Fruit fly (Drosophila melanogaster) whole organism, prepupa: ENCODE results near the gene Art4.

Experiments
- CG11762 ChIP-seq: fragments of 200-800 bp; sonication (Bioruptor generic); optimal IDR thresholded peaks from 3 replicates; lab custom pipeline; 2016; ENCODE audit warnings: missing biosample characterization, missing genetic modification characterization; ENCODE audit not compliant: insufficient read depth
- CG16779 ChIP-seq: fragments of 200-800 bp; sonication (Bioruptor generic); optimal IDR thresholded peaks from 3 replicates; lab custom pipeline; 2017; ENCODE audit warnings: missing biosample characterization, mild to moderate bottlenecking, missing genetic modification characterization
- CG31627 ChIP-seq: fragments of 200-800 bp; sonication (Bioruptor generic); optimal IDR thresholded peaks from 3 replicates; lab custom pipeline; 2016; ENCODE audit warnings: missing biosample characterization, missing genetic modification characterization
- CG34406 ChIP-seq: fragments of 200-800 bp; sonication (Bioruptor generic); optimal IDR thresholded peaks from 3 replicates; lab custom pipeline; 2016; ENCODE audit warnings: missing biosample characterization, missing genetic modification characterization
- CG3919 ChIP-seq: fragments of 200-800 bp; sonication (Bioruptor generic); optimal IDR thresholded peaks from 3 replicates; lab custom pipeline; 2016; ENCODE audit warnings: missing biosample characterization, missing genetic modification characterization
- CG6163 ChIP-seq: fragments of 200-800 bp; sonication (Bioruptor generic); IDR thresholded peaks from 3 replicates; pipeline ENCODE4 v1.3.6; 2022; ENCODE audit warnings: missing biosample characterization, missing genetic modification characterization
- Eip75B ChIP-seq: fragments of 200-800 bp; sonication (Bioruptor generic); optimal IDR thresholded peaks from 3 replicates; lab custom pipeline; 2016; ENCODE audit warnings: missing biosample characterization, missing genetic modification characterization
- Hr38 ChIP-seq: sonication (Bioruptor generic); optimal IDR thresholded peaks from 2 replicates; lab custom pipeline; 2016; ENCODE audit warnings: missing biosample characterization, missing genetic modification characterization
- Hr4 ChIP-seq: fragments of 200-800 bp; sonication (Bioruptor generic); optimal IDR thresholded peaks from 3 replicates; lab custom pipeline; 2016; ENCODE audit warnings: missing biosample characterization, missing genetic modification characterization
- Smox ChIP-seq: fragments of 200-800 bp; sonication (Bioruptor generic); optimal IDR thresholded peaks from 3 replicates; lab custom pipeline; 2016; ENCODE audit warnings: missing biosample characterization, missing genetic modification characterization
- Sox15 ChIP-seq: fragments of 200-800 bp; sonication (Bioruptor generic); optimal IDR thresholded peaks from 3 replicates; lab custom pipeline; 2016; ENCODE audit warnings: missing biosample characterization, missing genetic modification characterization
- acj6 ChIP-seq: fragments of 200-800 bp; sonication (Bioruptor generic); optimal IDR thresholded peaks from 3 replicates; lab custom pipeline; 2016; ENCODE audit warnings: missing biosample characterization, missing genetic modification characterization
- dsx ChIP-seq: fragments of 200-800 bp; optimal IDR thresholded peaks from 3 replicates; lab custom pipeline; 2019; ENCODE audit warnings: missing biosample characterization, mild to moderate bottlenecking, missing genetic modification characterization, moderate library complexity; ENCODE audit not compliant: poor library complexity, severe bottlenecking
- vri ChIP-seq: fragments of 200-800 bp; sonication (Bioruptor generic); optimal IDR thresholded peaks from 3 replicates; lab custom pipeline; 2016; ENCODE audit warnings: missing biosample characterization, mild to moderate bottlenecking, missing genetic modification characterization

DNA sequence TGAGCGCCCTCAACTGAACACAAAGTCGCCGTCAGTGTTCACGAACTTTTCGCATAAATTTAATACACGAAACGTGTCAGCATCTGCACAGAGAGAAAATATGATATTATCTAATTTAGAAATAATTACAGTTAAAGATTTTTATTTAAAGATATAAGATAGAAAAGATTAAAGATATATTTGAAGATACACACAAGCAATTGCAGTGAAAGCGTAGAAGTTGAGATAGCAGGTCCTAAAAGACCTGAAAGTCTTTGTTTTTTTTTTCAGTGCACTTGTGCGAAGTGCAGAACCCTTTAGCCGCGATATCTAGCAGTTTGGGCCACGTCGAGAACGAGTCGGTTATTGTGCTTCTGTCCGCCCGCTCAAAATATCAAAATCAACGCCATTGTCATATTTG is 8.4 kb downstream of the Art4 start:
- no peak for TF ChIP-seq Sox15 (GFP tag; lab: Kevin White, UChicago)
- TF ChIP-seq Smox = no peak
- no peak for TF ChIP-seq CG16779 (tag; lab: Kevin White, UChicago)
- TF ChIP-seq vri (GFP tag; lab: Kevin White, UChicago) = no peak
- no peak for TF ChIP-seq Hr38
- TF ChIP-seq CG3919 (GFP tag; lab: Kevin White, UChicago) = no peak
- no peak for TF ChIP-seq CG6163 (GFP tag; lab: Robert Waterston, UW)
- no peak for TF ChIP-seq CG11762 (GFP tag; lab: Kevin White, UChicago)
- no peak for TF ChIP-seq acj6
- TF ChIP-seq CG31627 (GFP tag; lab: Kevin White, UChicago) = no peak
- no peak for TF ChIP-seq Hr4 (GFP tag; lab: Kevin White, UChicago)
- TF ChIP-seq dsx (GFP tag; lab: Kevin White, UChicago) = no peak
- TF ChIP-seq Eip75B (GFP tag; lab: Kevin White, UChicago) = no peak
- no peak for TF ChIP-seq CG34406
